Fruit fly (Drosophila melanogaster): Measurements from ENCODE around the gene beta-PheRS.

beta-PheRS gene

DNA sequence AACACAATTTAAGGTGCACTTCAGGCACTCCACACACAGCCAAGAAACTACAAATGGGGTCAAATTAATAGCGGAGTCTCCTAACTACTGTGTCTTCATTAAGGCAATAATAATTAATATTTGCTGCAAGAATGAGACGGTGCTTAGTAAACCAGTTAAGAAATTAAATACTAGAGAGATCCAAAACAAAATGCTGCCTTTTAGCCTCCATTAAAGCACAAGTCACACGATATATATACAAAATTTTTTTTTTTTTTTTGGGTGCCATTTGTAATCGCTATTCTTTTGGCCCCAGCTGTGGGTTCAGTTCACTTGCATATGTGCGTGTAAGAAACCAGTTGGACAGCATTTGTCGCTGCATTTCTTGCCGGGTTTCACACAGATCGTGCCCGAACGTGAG, 49.1 kb downstream of the beta-PheRS start (continued):
- TF ChIP-seq CG8388 (GFP tag; optimal IDR thresholded peaks at IDR 0.05) (peak; percentile 44), twi (tag; optimal IDR thresholded peaks at IDR 0.05) (no peak), tx (GFP tag; optimal IDR thresholded peaks at IDR 0.05) (no peak), CG12299 (tag; optimal IDR thresholded peaks at IDR 0.05) (no peak), Camta (GFP tag; optimal IDR thresholded peaks at IDR 0.05) (no peak), CG11695 (GFP tag; IDR thresholded peaks at IDR 0.05) (no peak), jigr1 (GFP tag; IDR thresholded peaks at IDR 0.05) (no peak), CG8478 (optimal IDR thresholded peaks at IDR 0.05) (no peak), TFAM (GFP tag; optimal IDR thresholded peaks at IDR 0.05) (no peak), Oli (tag; optimal IDR thresholded peaks at IDR 0.05) (peak; percentile 40), Hmx (GFP tag; optimal IDR thresholded peaks at IDR 0.05) (no peak), CG13287 (GFP tag; IDR thresholded peaks at IDR 0.05; ENCODE audit: partially characterized antibody) (no peak), HmgD (GFP tag; optimal IDR thresholded peaks at IDR 0.05) (no peak), CG17328 (GFP tag; IDR thresholded peaks at IDR 0.05) (peak; percentile 29), knrl (GFP tag; IDR thresholded peaks at IDR 0.05; ENCODE audit: partially characterized antibody) (no peak), cg (GFP tag; optimal IDR thresholded peaks at IDR 0.05) (peak; percentile 9), CG16779 (GFP tag; IDR thresholded peaks at IDR 0.05) (no peak), CG15011 (GFP tag; optimal IDR thresholded peaks at IDR 0.05) (no peak), CG13894 (tag; optimal IDR thresholded peaks at IDR 0.05) (no peak), al (GFP tag; IDR thresholded peaks at IDR 0.05) (no peak), Six4 (GFP tag; optimal IDR thresholded peaks at IDR 0.05) (no peak), tin (GFP tag; optimal IDR thresholded peaks at IDR 0.05) (no peak), wdn (GFP tag; IDR thresholded peaks at IDR 0.05) (no peak), fd3F (GFP tag; optimal IDR thresholded peaks at IDR 0.05) (no peak), H2.0 (GFP tag; IDR thresholded peaks at IDR 0.05) (no peak), CG9876 (GFP tag; optimal IDR thresholded peaks at IDR 0.05) (no peak), crol (GFP tag; IDR thresholded peaks at IDR 0.05) (no peak), dysf (GFP tag; IDR thresholded peaks at IDR 0.05) (no peak), tio (GFP tag; optimal IDR thresholded peaks at IDR 0.05) (no peak), CG32772 (GFP tag; IDR thresholded peaks at IDR 0.05) (no peak), insv (GFP tag; optimal IDR thresholded peaks at IDR 0.05) (no peak), MTF-1 (GFP tag; optimal IDR thresholded peaks at IDR 0.05; ENCODE audit: borderline replicate concordance) (no peak), CG9932 (GFP tag; IDR thresholded peaks at IDR 0.05) (no peak), CG1603 (tag; optimal IDR thresholded peaks at IDR 0.05) (no peak), CG2202 (tag; optimal IDR thresholded peaks at IDR 0.05) (no peak), CG12744 (GFP tag; optimal IDR thresholded peaks at IDR 0.05) (no peak), CG12391 (tag; optimal IDR thresholded peaks at IDR 0.05) (peak; percentile 23), corto (GFP tag; optimal IDR thresholded peaks at IDR 0.05) (peak; percentile 24), Hr78 (GFP tag; optimal IDR thresholded peaks at IDR 0.05) (peak in 1 of 2 experiments; percentile 5), pzg (GFP tag; optimal IDR thresholded peaks at IDR 0.05) (no peak), Atf-2 (GFP tag; optimal IDR thresholded peaks at IDR 0.05) (no peak), CG14860 (GFP tag; IDR thresholded peaks at IDR 0.05; ENCODE audit: partially characterized antibody) (no peak), CG4424 (GFP tag; optimal IDR thresholded peaks at IDR 0.05) (no peak), CG17829 (tag; optimal IDR thresholded peaks at IDR 0.05) (no peak), crc (GFP tag; optimal IDR thresholded peaks at IDR 0.05) (no peak), ewg (GFP tag; optimal IDR thresholded peaks at IDR 0.05) (no peak), Dip3 (GFP tag; optimal IDR thresholded peaks at IDR 0.05) (no peak), Fer1 (GFP tag; optimal IDR thresholded peaks at IDR 0.05) (no peak), sd (tag; optimal IDR thresholded peaks at IDR 0.05) (no peak), Dref (GFP tag; IDR thresholded peaks at IDR 0.05) (no peak), CG32767 (GFP tag; IDR thresholded peaks at IDR 0.05) (no peak), ase (GFP tag; IDR thresholded peaks at IDR 0.05) (no peak), hth (optimal IDR thresholded peaks at IDR 0.05) (no peak)

All from whole organism, embryonic.